Fruit fly (Drosophila melanogaster): ENCODE data around the gene Unc-115b.

Gene Unc-115b

dm6 chr3R:9677734-9678341 is 14.7 kb downstream of the Unc-115b start, which contains the start of gene p23:
Gene p23 (plus strand): TSS chr3R:9677927.
- no peak for TF ChIP-seq CG8159 (tag; optimal IDR thresholded peaks at IDR 0.05)
- no peak for TF ChIP-seq CG34367 (tag; optimal IDR thresholded peaks at IDR 0.05)
- no peak for TF ChIP-seq CG12605 (GFP tag; IDR thresholded peaks at IDR 0.05)
- TF ChIP-seq CG8301 (tag; optimal IDR thresholded peaks at IDR 0.05), result no peak

dm6 chr3R:9674968-9675573 is 17.5 kb downstream of the Unc-115b start, which contains the start of gene Nepl12:
Gene Nepl12 (plus strand): TSS chr3R:9675523.
- TF ChIP-seq CG9948 (tag; optimal IDR thresholded peaks at IDR 0.05), result no peak
- no peak for TF ChIP-seq CG17806 (tag; optimal IDR thresholded peaks at IDR 0.05)
- TF ChIP-seq CG12605 (GFP tag; IDR thresholded peaks at IDR 0.05), result peak; percentile 41; the same call in 1 of the 2 replicates
- no peak for TF ChIP-seq CG32121 (GFP tag; IDR thresholded peaks at IDR 0.05)
- no peak for TF ChIP-seq Snoo (tag; optimal IDR thresholded peaks at IDR 0.05)

dm6 chr3R:9674196-9674693 is 18.3 kb downstream of the Unc-115b start, which contains the start of gene Dhc1:
Gene Dhc1 (minus strand): TSS chr3R:9674643.
- TF ChIP-seq CG13204 (GFP tag; optimal IDR thresholded peaks at IDR 0.05), result no peak
- no peak for TF ChIP-seq CG34367 (tag; optimal IDR thresholded peaks at IDR 0.05)
- TF ChIP-seq CG9948 (tag; optimal IDR thresholded peaks at IDR 0.05), result no peak
- TF ChIP-seq CG8159 (tag; optimal IDR thresholded peaks at IDR 0.05), result no peak
- no peak for TF ChIP-seq fd96Ca (GFP tag; IDR thresholded peaks at IDR 0.05)

DNA sequence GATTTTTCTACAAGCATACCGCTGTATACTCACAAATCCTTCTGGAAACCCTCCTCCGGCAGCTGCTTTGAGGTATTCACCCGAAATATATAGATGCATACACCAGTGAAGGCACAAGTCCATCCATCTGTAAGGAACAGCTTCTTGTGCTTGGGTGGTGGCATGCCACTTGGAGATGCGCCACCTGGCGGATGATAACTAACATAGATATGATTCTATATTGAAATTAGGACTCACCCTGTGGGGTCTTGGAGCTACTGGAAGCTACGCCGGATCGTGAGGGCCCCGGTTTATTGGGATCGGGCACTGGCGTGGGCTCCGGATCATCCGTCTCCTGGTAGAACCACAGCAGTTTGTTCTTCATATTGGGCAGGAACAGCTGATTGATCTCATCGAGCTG is 19.4 kb downstream of the Unc-115b start:
- TF ChIP-seq CG32121 (GFP tag; IDR thresholded peaks at IDR 0.05), result no peak
- TF ChIP-seq CG15710 (tag; optimal IDR thresholded peaks at IDR 0.05), result no peak
- TF ChIP-seq EcR (GFP tag; optimal IDR thresholded peaks at IDR 0.05), result no peak

dm6 chr3R:9665405-9665804 is 27.2 kb downstream of the Unc-115b start:
- no peak for TF ChIP-seq CG17806 (tag; optimal IDR thresholded peaks at IDR 0.05)
- no peak for TF ChIP-seq CG13204 (GFP tag; optimal IDR thresholded peaks at IDR 0.05)
- TF ChIP-seq CG32121 (GFP tag; IDR thresholded peaks at IDR 0.05), result no peak
- TF ChIP-seq CG9948 (tag; optimal IDR thresholded peaks at IDR 0.05), result no peak
- TF ChIP-seq Pif1A (GFP tag; optimal IDR thresholded peaks at IDR 0.05), result no peak
- TF ChIP-seq CG15710 (tag; optimal IDR thresholded peaks at IDR 0.05), result no peak
- TF ChIP-seq gl (tag; optimal IDR thresholded peaks at IDR 0.05), result no peak
- no peak for TF ChIP-seq CG12605 (GFP tag; IDR thresholded peaks at IDR 0.05)
- no peak for TF ChIP-seq EcR (GFP tag; optimal IDR thresholded peaks at IDR 0.05)
- no peak for TF ChIP-seq CG8159 (tag; optimal IDR thresholded peaks at IDR 0.05)

dm6 chr3R:9646104-9646707 is 46.4 kb downstream of the Unc-115b start, which contains the start of gene Fst:
Gene Fst (minus strand): TSS chr3R:9646154.
- TF ChIP-seq CG8301 (tag; optimal IDR thresholded peaks at IDR 0.05) (no peak), fd96Ca (GFP tag; IDR thresholded peaks at IDR 0.05) (no peak)

- TF ChIP-seq Ets98B (GFP tag; IDR thresholded peaks at IDR 0.05) (no peak), D1 (tag; optimal IDR thresholded peaks at IDR 0.05) (no peak)
Measured at dm6 chr3R:9644620-9645019, 48.0 kb downstream of the Unc-115b start.

DNA sequence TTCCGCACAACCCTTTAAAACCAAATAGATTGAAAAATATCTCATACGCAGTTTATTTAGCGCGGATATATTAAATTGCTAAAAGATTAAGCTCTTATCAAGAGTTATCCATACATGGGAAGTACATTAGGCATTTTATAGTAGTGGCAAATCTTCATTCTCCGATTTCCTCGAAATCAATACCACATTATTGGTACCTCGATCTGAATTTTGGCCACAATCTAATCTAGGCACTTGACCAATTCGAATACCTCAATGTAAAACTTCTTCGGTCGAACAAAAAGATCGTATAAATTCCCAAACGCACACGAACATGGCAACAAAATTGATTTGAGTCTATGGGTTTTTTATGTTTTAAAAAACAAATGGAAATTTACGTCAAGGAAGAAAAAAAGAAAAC is 48.6 kb downstream of the Unc-115b start:
- TF ChIP-seq CG4496 (GFP tag; IDR thresholded peaks at IDR 0.05) (no peak), D1 (tag; optimal IDR thresholded peaks at IDR 0.05) (no peak), CG14655 (GFP tag; optimal IDR thresholded peaks at IDR 0.05) (no peak), Ets98B (GFP tag; IDR thresholded peaks at IDR 0.05) (no peak), CG10348 (GFP tag; IDR thresholded peaks at IDR 0.05) (no peak), CG34367 (tag; optimal IDR thresholded peaks at IDR 0.05) (no peak), fd96Ca (GFP tag; IDR thresholded peaks at IDR 0.05) (no peak), Pif1A (GFP tag; optimal IDR thresholded peaks at IDR 0.05) (no peak), CG8159 (tag; optimal IDR thresholded peaks at IDR 0.05) (no peak), CG15710 (tag; optimal IDR thresholded peaks at IDR 0.05) (no peak), CG8301 (tag; optimal IDR thresholded peaks at IDR 0.05) (no peak), CG32121 (GFP tag; IDR thresholded peaks at IDR 0.05) (no peak), CG13204 (GFP tag; optimal IDR thresholded peaks at IDR 0.05) (no peak), gl (tag; optimal IDR thresholded peaks at IDR 0.05) (no peak), Pif1B (GFP tag; optimal IDR thresholded peaks at IDR 0.05) (no peak), CG12605 (GFP tag; IDR thresholded peaks at IDR 0.05) (no peak)
